4 worm cellular contexts compared by ENCODE assay signal in genomic region chrIV:12268272-12269045, ce11.
A peak's percentile ranks its signal among the peaks of the same experiment; 100 is the strongest.
TF ChIP-seq lines count a peak whose summit lies in the region.

Gene ppm-1.H (minus strand): TSS chrIV:12268322.
Gene rpl-34 (plus strand): TSS chrIV:12268995.

TF ChIP-seq in whole organism, L2 larva, 48 proteins besides CTCF, POLR2A, EP300 and RAD21 (continues in another document):
- peak; percentile 42 for TF ChIP-seq gmeb-1 (tag; optimal IDR thresholded peaks at IDR 0.05; lab: Kevin White, UChicago)
- TF ChIP-seq lin-11 (tag; optimal IDR thresholded peaks at IDR 0.05; lab: Kevin White, UChicago) = peak; percentile 59
- peak; percentile 74 for TF ChIP-seq crh-2 (tag; optimal IDR thresholded peaks at IDR 0.05; lab: Kevin White, UChicago)
- TF ChIP-seq nhr-25 (tag; optimal IDR thresholded peaks at IDR 0.05; lab: Kevin White, UChicago) = no peak
- peak; percentile 45 for TF ChIP-seq R02D3.7 (tag; optimal IDR thresholded peaks at IDR 0.05; lab: Kevin White, UChicago)
- TF ChIP-seq elt-1 (tag; optimal IDR thresholded peaks at IDR 0.05; lab: Kevin White, UChicago) = no peak
- peak; percentile 10 for TF ChIP-seq egl-27 (tag; optimal IDR thresholded peaks at IDR 0.05; lab: Kevin White, UChicago)
- TF ChIP-seq nhr-23 (tag; optimal IDR thresholded peaks at IDR 0.05; lab: Kevin White, UChicago) = no peak
- peak; percentile 40 for TF ChIP-seq snpc-4 (tag; optimal IDR thresholded peaks at IDR 0.05; lab: Kevin White, UChicago)
- no peak for TF ChIP-seq blmp-1 (tag; optimal IDR thresholded peaks at IDR 0.05; lab: Kevin White, UChicago; ENCODE audit: insufficient read depth)
- TF ChIP-seq mab-5 (tag; optimal IDR thresholded peaks at IDR 0.05; lab: Kevin White, UChicago) = no peak
- TF ChIP-seq sma-3 (GFP tag; optimal IDR thresholded peaks at IDR 0.05; lab: Kevin White, UChicago) = no peak
- peak; percentile 17 for TF ChIP-seq ztf-4 (tag; optimal IDR thresholded peaks at IDR 0.05; lab: Kevin White, UChicago)
- TF ChIP-seq nhr-129 (tag; optimal IDR thresholded peaks at IDR 0.05; lab: Kevin White, UChicago) = peak; percentile 98
- no peak for TF ChIP-seq nhr-77 (tag; optimal IDR thresholded peaks at IDR 0.05; lab: Kevin White, UChicago)
- TF ChIP-seq dmd-4 (tag; optimal IDR thresholded peaks at IDR 0.05; lab: Kevin White, UChicago) = no peak
- TF ChIP-seq lin-13 (GFP tag; optimal IDR thresholded peaks at IDR 0.05; lab: Kevin White, UChicago) = peak; percentile 71
- no peak for TF ChIP-seq unc-39 (tag; optimal IDR thresholded peaks at IDR 0.05; lab: Kevin White, UChicago)
- TF ChIP-seq alr-1 (tag; optimal IDR thresholded peaks at IDR 0.05; lab: Kevin White, UChicago) = no peak
- no peak for TF ChIP-seq nhr-12 (tag; optimal IDR thresholded peaks at IDR 0.05; lab: Kevin White, UChicago)
- peak; percentile 23 for TF ChIP-seq F13H6.1 (tag; optimal IDR thresholded peaks at IDR 0.05; lab: Kevin White, UChicago)
- TF ChIP-seq ztf-11 (tag; optimal IDR thresholded peaks at IDR 0.05; lab: Kevin White, UChicago) = no peak
- TF ChIP-seq ama-1 (optimal IDR thresholded peaks at IDR 0.05; lab: Kevin White, UChicago) = no peak
- TF ChIP-seq Y55F3AM.14 (GFP tag; optimal IDR thresholded peaks at IDR 0.05; lab: Kevin White, UChicago) = no peak

TF ChIP-seq in whole organism, L4 larva, 104 proteins besides CTCF, POLR2A, EP300 and RAD21 (continues in another document):
- TF ChIP-seq ceh-62 (tag; optimal IDR thresholded peaks at IDR 0.05; lab: Kevin White, UChicago) (no peak), R02D3.7 (tag; optimal IDR thresholded peaks at IDR 0.05; lab: Kevin White, UChicago) (peak; percentile 66), pha-4 (GFP tag; IDR thresholded peaks at IDR 0.05; lab: Robert Waterston, UW) (no peak), pha-4 (tag; optimal IDR thresholded peaks at IDR 0.05; lab: Kevin White, UChicago) (peak; percentile 48), nhr-42 (GFP tag; IDR thresholded peaks at IDR 0.05; lab: Robert Waterston, UW) (no peak), tag-97 (GFP tag; IDR thresholded peaks at IDR 0.05; lab: Robert Waterston, UW) (no peak), hif-1 (tag; optimal IDR thresholded peaks at IDR 0.05; lab: Kevin White, UChicago) (peak in 1 of 2 experiments; percentile 39), nhr-48 (tag; optimal IDR thresholded peaks at IDR 0.05; lab: Kevin White, UChicago) (no peak), D1046.2 (GFP tag; IDR thresholded peaks at IDR 0.05; lab: Robert Waterston, UW) (peak; percentile 94), T26A8.4 (GFP tag; IDR thresholded peaks at IDR 0.05; lab: Robert Waterston, UW) (no peak), tra-1 (GFP tag; IDR thresholded peaks at IDR 0.05; lab: Robert Waterston, UW) (no peak), set-16 (GFP tag; IDR thresholded peaks at IDR 0.05; lab: Robert Waterston, UW) (no peak), unc-130 (GFP tag; optimal IDR thresholded peaks at IDR 0.05; lab: Kevin White, UChicago) (peak; percentile 2), nhr-77 (tag; optimal IDR thresholded peaks at IDR 0.05; lab: Kevin White, UChicago) (peak; percentile 1), ceh-32 (tag; optimal IDR thresholded peaks at IDR 0.05; lab: Kevin White, UChicago; ENCODE audit: poor library complexity) (no peak), lsy-2 (tag; optimal IDR thresholded peaks at IDR 0.05; lab: Kevin White, UChicago) (peak; percentile 90 to 98), hlh-30 (tag; optimal IDR thresholded peaks at IDR 0.05; lab: Kevin White, UChicago; ENCODE audit: insufficient read depth) (peak; percentile 78), rbr-2 (tag; optimal IDR thresholded peaks at IDR 0.05; lab: Kevin White, UChicago) (peak; percentile 54), hmg-1.1 (GFP tag; IDR thresholded peaks at IDR 0.05; lab: Robert Waterston, UW) (0 out of 2 replicates have a peak, but pooled peaks have one; percentile 30), unc-62 (GFP tag; optimal IDR thresholded peaks at IDR 0.05 in 1 of 2; lab: Kevin White, UChicago) (no peak), unc-62 (tag; optimal IDR thresholded peaks at IDR 0.05; lab: Kevin White, UChicago) (no peak), mdl-1 (tag; optimal IDR thresholded peaks at IDR 0.05; lab: Kevin White, UChicago) (peak in 1 of 2 experiments; percentile 43), mes-2 (tag; optimal IDR thresholded peaks at IDR 0.05; lab: Kevin White, UChicago; ENCODE audit: poor library complexity, severe bottlenecking) (peak; percentile 78)

TF ChIP-seq in whole organism, late embryonic, 69 proteins besides CTCF, POLR2A, EP300 and RAD21:
- TF ChIP-seq ttx-3 (tag; optimal IDR thresholded peaks at IDR 0.05; lab: Kevin White, UChicago) (peak; percentile 14), pag-3 (tag; optimal IDR thresholded peaks at IDR 0.05; lab: Kevin White, UChicago; ENCODE audit: borderline replicate concordance) (no peak), dmd-4 (tag; optimal IDR thresholded peaks at IDR 0.05; lab: Kevin White, UChicago; ENCODE audit: borderline replicate concordance) (no peak), fkh-6 (tag; optimal IDR thresholded peaks at IDR 0.05; lab: Kevin White, UChicago) (no peak), mec-3 (tag; optimal IDR thresholded peaks at IDR 0.05; lab: Kevin White, UChicago; ENCODE audit: borderline replicate concordance) (no peak), sox-4 (tag; optimal IDR thresholded peaks at IDR 0.05; lab: Kevin White, UChicago) (no peak), che-1 (tag; optimal IDR thresholded peaks at IDR 0.05; lab: Kevin White, UChicago) (no peak), ceh-34 (tag; optimal IDR thresholded peaks at IDR 0.05; lab: Kevin White, UChicago) (peak; percentile 39), nfya-1 (tag; optimal IDR thresholded peaks at IDR 0.05; lab: Kevin White, UChicago) (peak; percentile 84), ceh-18 (tag; optimal IDR thresholded peaks at IDR 0.05; lab: Kevin White, UChicago) (peak; percentile 21), hlh-30 (tag; optimal IDR thresholded peaks at IDR 0.05; lab: Kevin White, UChicago; ENCODE audit: insufficient read depth) (peak; percentile 33), hlh-8 (tag; optimal IDR thresholded peaks at IDR 0.05; lab: Kevin White, UChicago) (peak; percentile 34), ceh-31 (tag; optimal IDR thresholded peaks at IDR 0.05; lab: Kevin White, UChicago) (peak; percentile 64), ceh-48 (tag; optimal IDR thresholded peaks at IDR 0.05; lab: Kevin White, UChicago) (peak; percentile 51), tbx-2 (tag; optimal IDR thresholded peaks at IDR 0.05; lab: Kevin White, UChicago) (peak; percentile 36), pax-1 (tag; optimal IDR thresholded peaks at IDR 0.05; lab: Kevin White, UChicago) (peak; percentile 50), K09A11.1 (tag; optimal IDR thresholded peaks at IDR 0.05; lab: Kevin White, UChicago; ENCODE audit: insufficient read depth) (no peak), unc-42 (tag; optimal IDR thresholded peaks at IDR 0.05; lab: Kevin White, UChicago) (peak; percentile 57), ceh-9 (tag; optimal IDR thresholded peaks at IDR 0.05; lab: Kevin White, UChicago) (no peak), zip-5 (tag; optimal IDR thresholded peaks at IDR 0.05; lab: Kevin White, UChicago) (peak; percentile 39), unc-55 (GFP tag; optimal IDR thresholded peaks at IDR 0.05; lab: Kevin White, UChicago) (peak; percentile 58)

TF ChIP-seq in whole organism, mixed stage, embryonic, 35 proteins besides CTCF, POLR2A, EP300 and RAD21 (continues in another document):
- TF ChIP-seq mab-5 (tag; optimal IDR thresholded peaks at IDR 0.05; lab: Kevin White, UChicago) = no peak
- TF ChIP-seq bed-3 (GFP tag; optimal IDR thresholded peaks at IDR 0.05; lab: Kevin White, UChicago) = no peak
- peak; percentile 45 for TF ChIP-seq ceh-39 (tag; optimal IDR thresholded peaks at IDR 0.05; lab: Kevin White, UChicago)
- no peak for TF ChIP-seq elt-1 (tag; optimal IDR thresholded peaks at IDR 0.05; lab: Kevin White, UChicago; ENCODE audit: borderline replicate concordance, insufficient read depth)
- no peak for TF ChIP-seq tbx-8 (GFP tag; optimal IDR thresholded peaks at IDR 0.05; lab: Kevin White, UChicago)
- peak; percentile 92 for TF ChIP-seq hlh-1 (tag; optimal IDR thresholded peaks at IDR 0.05; lab: Kevin White, UChicago)
- no peak for TF ChIP-seq elt-3 (tag; optimal IDR thresholded peaks at IDR 0.05; lab: Kevin White, UChicago)
- no peak for TF ChIP-seq unc-39 (tag; optimal IDR thresholded peaks at IDR 0.05; lab: Kevin White, UChicago)
- TF ChIP-seq nhr-2 (tag; optimal IDR thresholded peaks at IDR 0.05; lab: Kevin White, UChicago) = no peak
- no peak for TF ChIP-seq cnd-1 (tag; optimal IDR thresholded peaks at IDR 0.05; lab: Kevin White, UChicago)
- peak; percentile 40 for TF ChIP-seq pha-4 (tag; optimal IDR thresholded peaks at IDR 0.05; lab: Kevin White, UChicago)
- peak; percentile 58 for TF ChIP-seq nhr-237 (tag; optimal IDR thresholded peaks at IDR 0.05; lab: Kevin White, UChicago)
- TF ChIP-seq lin-13 (tag; optimal IDR thresholded peaks at IDR 0.05; lab: Kevin White, UChicago) = peak; percentile 61
- TF ChIP-seq lsy-2 (tag; optimal IDR thresholded peaks at IDR 0.05; lab: Kevin White, UChicago) = peak; percentile 96
- TF ChIP-seq ceh-83 (GFP tag; optimal IDR thresholded peaks at IDR 0.05; lab: Kevin White, UChicago) = no peak
- no peak for TF ChIP-seq nhr-12 (tag; optimal IDR thresholded peaks at IDR 0.05; lab: Kevin White, UChicago)
- TF ChIP-seq ces-1 (GFP tag; optimal IDR thresholded peaks at IDR 0.05; lab: Kevin White, UChicago) = peak; percentile 73
- TF ChIP-seq zip-8 (tag; optimal IDR thresholded peaks at IDR 0.05; lab: Kevin White, UChicago) = no peak
- TF ChIP-seq snpc-4 (tag; optimal IDR thresholded peaks at IDR 0.05; lab: Kevin White, UChicago) = no peak
- TF ChIP-seq mls-2 (tag; optimal IDR thresholded peaks at IDR 0.05; lab: Kevin White, UChicago) = no peak
- TF ChIP-seq mep-1 (tag; optimal IDR thresholded peaks at IDR 0.05; lab: Kevin White, UChicago) = peak; percentile 71
- TF ChIP-seq ceh-43 (GFP tag; optimal IDR thresholded peaks at IDR 0.05; lab: Kevin White, UChicago) = peak; percentile 52
- TF ChIP-seq ztf-11 (tag; optimal IDR thresholded peaks at IDR 0.05; lab: Kevin White, UChicago) = no peak
- peak; percentile 65 for TF ChIP-seq ham-2 (GFP tag; optimal IDR thresholded peaks at IDR 0.05; lab: Kevin White, UChicago)
- TF ChIP-seq sptf-1 (tag; optimal IDR thresholded peaks at IDR 0.05; lab: Kevin White, UChicago) = no peak
- TF ChIP-seq nhr-76 (tag; optimal IDR thresholded peaks at IDR 0.05; lab: Kevin White, UChicago) = no peak
- TF ChIP-seq nhr-28 (tag; optimal IDR thresholded peaks at IDR 0.05; lab: Kevin White, UChicago) = no peak
- no peak for TF ChIP-seq blmp-1 (tag; optimal IDR thresholded peaks at IDR 0.05; lab: Kevin White, UChicago)
- TF ChIP-seq lin-32 (GFP tag; optimal IDR thresholded peaks at IDR 0.05; lab: Kevin White, UChicago) = no peak
- no peak for TF ChIP-seq drap-1 (GFP tag; optimal IDR thresholded peaks at IDR 0.05; lab: Kevin White, UChicago)
- TF ChIP-seq flh-1 (GFP tag; optimal IDR thresholded peaks at IDR 0.05; lab: Kevin White, UChicago) = no peak
- peak; percentile 73 for TF ChIP-seq unc-120 (tag; optimal IDR thresholded peaks at IDR 0.05; lab: Kevin White, UChicago; ENCODE audit: poor library complexity, severe bottlenecking)
- no peak for TF ChIP-seq sem-2 (GFP tag; optimal IDR thresholded peaks at IDR 0.05; lab: Kevin White, UChicago)
